Fruit fly (Drosophila melanogaster) whole organism, embryonic: ENCODE data around the gene CG10570.

Experiments
- BEAF-32 ChIP-seq: fragments of 200-800 bp; sonication (Bioruptor generic); optimal IDR thresholded peaks from 3 replicates; lab custom pipeline; 2017; ENCODE audit warnings: missing biosample characterization, missing genetic modification characterization, mild to moderate bottlenecking, moderate library complexity, missing genetic modification reagents
- Bdp1 ChIP-seq: fragments of 200-800 bp; sonication (Bioruptor generic); optimal IDR thresholded peaks from 3 replicates; lab custom pipeline; 2016; ENCODE audit warnings: missing biosample characterization, missing genetic modification characterization
- CG10209 ChIP-seq: fragments of 200-800 bp; sonication (Bioruptor generic); optimal IDR thresholded peaks from 3 replicates; lab custom pipeline; 2017; ENCODE audit warnings: missing biosample characterization, mild to moderate bottlenecking, missing genetic modification characterization, missing genetic modification reagents
- CG10654 ChIP-seq: fragments of 200-800 bp; sonication (Bioruptor generic); optimal IDR thresholded peaks from 2 replicates; lab custom pipeline; 2016; ENCODE audit warnings: missing biosample characterization, missing genetic modification characterization
- CG11247 ChIP-seq: fragments of 200-800 bp; sonication (Bioruptor generic); IDR thresholded peaks from 2 replicates; pipeline ENCODE4 v1.3.6; 2022; ENCODE audit warnings: missing biosample characterization, missing genetic modification characterization
- CG11456 ChIP-seq: fragments of 200-800 bp; sonication (Bioruptor generic); IDR thresholded peaks from 3 replicates; pipeline ENCODE4 v1.3.6; 2022; ENCODE audit warnings: missing biosample characterization, missing genetic modification characterization
- CG15011 ChIP-seq: fragments of 200-800 bp; sonication (Bioruptor generic); optimal IDR thresholded peaks from 3 replicates; lab custom pipeline; 2018; ENCODE audit warnings: missing biosample characterization, mild to moderate bottlenecking, missing genetic modification characterization
- CG15479 ChIP-seq: fragments of 200-800 bp; sonication (Bioruptor generic); optimal IDR thresholded peaks from 3 replicates; lab custom pipeline; 2019; ENCODE audit warnings: missing biosample characterization, mild to moderate bottlenecking, missing genetic modification characterization, moderate library complexity
- CG1602 ChIP-seq: fragments of 200-800 bp; sonication (Bioruptor generic); optimal IDR thresholded peaks from 3 replicates; lab custom pipeline; 2016; ENCODE audit warnings: missing biosample characterization, missing genetic modification characterization
- CG17359 ChIP-seq: fragments of 200-800 bp; sonication (Bioruptor generic); optimal IDR thresholded peaks from 3 replicates; lab custom pipeline; 2018; ENCODE audit warnings: missing biosample characterization, mild to moderate bottlenecking, missing genetic modification characterization, moderate library complexity
- CG17612 ChIP-seq: fragments of 200-800 bp; sonication (Bioruptor generic); IDR thresholded peaks from 2 replicates; pipeline ENCODE4 v1.3.6; 2022; ENCODE audit warnings: missing biosample characterization, missing genetic modification characterization
- CG17802 ChIP-seq: fragments of 200-800 bp; sonication (Bioruptor generic); optimal IDR thresholded peaks from 2 replicates; lab custom pipeline; 2018; ENCODE audit warnings: missing biosample characterization, mild to moderate bottlenecking, missing genetic modification characterization, moderate library complexity
- CG17829 ChIP-seq: fragments of 200-800 bp; optimal IDR thresholded peaks from 2 replicates; lab custom pipeline; 2019; ENCODE audit warnings: missing biosample characterization, mild to moderate bottlenecking, missing genetic modification characterization, moderate library complexity
- CG18599 ChIP-seq: fragments of 200-800 bp; sonication (Bioruptor generic); optimal IDR thresholded peaks from 3 replicates; lab custom pipeline; 2017; ENCODE audit warnings: missing biosample characterization, missing genetic modification characterization, mild to moderate bottlenecking, moderate library complexity, missing genetic modification reagents
- CG31388 ChIP-seq: fragments of 200-800 bp; sonication (Bioruptor generic); optimal IDR thresholded peaks from 2 replicates; lab custom pipeline; 2016; ENCODE audit warnings: missing biosample characterization, missing genetic modification characterization
- CG33213 ChIP-seq: fragments of 200-800 bp; sonication (Bioruptor generic); optimal IDR thresholded peaks from 3 replicates; lab custom pipeline; 2016; ENCODE audit warnings: missing biosample characterization, missing genetic modification characterization
- CG3407 ChIP-seq: fragments of 200-800 bp; sonication (Bioruptor generic); optimal IDR thresholded peaks from 2 replicates; lab custom pipeline; 2018; ENCODE audit warnings: missing biosample characterization, mild to moderate bottlenecking, missing genetic modification characterization
- CG34224 ChIP-seq: fragments of 200-800 bp; sonication (Bioruptor generic); IDR thresholded peaks from 3 replicates; pipeline ENCODE4 v1.3.6; 2022; ENCODE audit warnings: missing biosample characterization, missing genetic modification characterization; ENCODE audit not compliant: partially characterized antibody
- CG34422 ChIP-seq: fragments of 200-800 bp; sonication (Bioruptor generic); IDR thresholded peaks from 3 replicates; pipeline ENCODE4 v1.3.6; 2022; ENCODE audit warnings: missing biosample characterization, missing genetic modification characterization
- CG3847 ChIP-seq: fragments of 200-800 bp; sonication (Bioruptor generic); IDR thresholded peaks from 2 replicates; pipeline ENCODE4 v1.3.6; 2022; ENCODE audit warnings: missing biosample characterization, missing genetic modification characterization
- CG3995 ChIP-seq: fragments of 200-800 bp; sonication (Bioruptor generic); optimal IDR thresholded peaks from 3 replicates; lab custom pipeline; 2016; ENCODE audit warnings: missing biosample characterization, missing genetic modification characterization
- CG4360 ChIP-seq: fragments of 200-800 bp; sonication (Bioruptor generic); IDR thresholded peaks from 2 replicates; pipeline ENCODE4 v1.3.6; 2022; ENCODE audit warnings: missing biosample characterization, missing genetic modification characterization
- CG4707 ChIP-seq: fragments of 200-800 bp; sonication (Bioruptor generic); optimal IDR thresholded peaks from 2 replicates; lab custom pipeline; 2018; ENCODE audit warnings: missing biosample characterization, mild to moderate bottlenecking, missing genetic modification characterization, moderate library complexity
- CG5180 ChIP-seq: fragments of 200-800 bp; sonication (Bioruptor generic); optimal IDR thresholded peaks from 3 replicates; lab custom pipeline; 2017; ENCODE audit warnings: missing biosample characterization, missing genetic modification characterization, mild to moderate bottlenecking, moderate library complexity, missing genetic modification reagents
- CG9876 ChIP-seq: fragments of 200-800 bp; sonication (Bioruptor generic); optimal IDR thresholded peaks from 2 replicates; lab custom pipeline; 2016; ENCODE audit warnings: missing biosample characterization, missing genetic modification characterization
- CoRest ChIP-seq: fragments of 200-800 bp; sonication (Bioruptor generic); optimal IDR thresholded peaks from 3 replicates; lab custom pipeline; 2018; ENCODE audit warnings: missing biosample characterization, mild to moderate bottlenecking, missing genetic modification characterization, moderate library complexity
- Drgx ChIP-seq: fragments of 200-800 bp; sonication (Bioruptor generic); IDR thresholded peaks from 2 replicates; pipeline ENCODE4 v1.3.6; 2022; ENCODE audit warnings: missing biosample characterization, missing genetic modification characterization
- Ets97D ChIP-seq: fragments of 200-800 bp; sonication (Bioruptor generic); optimal IDR thresholded peaks from 3 replicates; lab custom pipeline; 2016; ENCODE audit warnings: missing biosample characterization, missing genetic modification characterization
- Myb ChIP-seq: fragments of 200-800 bp; sonication (Bioruptor generic); optimal IDR thresholded peaks from 2 replicates; lab custom pipeline; 2016; ENCODE audit warnings: missing biosample characterization, missing genetic modification characterization
- Nf-YC ChIP-seq: fragments of 200-800 bp; optimal IDR thresholded peaks from 3 replicates; lab custom pipeline; 2019; ENCODE audit warnings: missing biosample characterization, mild to moderate bottlenecking, missing genetic modification characterization, moderate library complexity
- Poxn ChIP-seq: fragments of 200-800 bp; sonication (Bioruptor generic); IDR thresholded peaks from 2 replicates; pipeline ENCODE4 v1.3.6; 2022; ENCODE audit warnings: missing biosample characterization, missing genetic modification characterization
- Ravus ChIP-seq: fragments of 200-800 bp; sonication (Bioruptor generic); IDR thresholded peaks from 2 replicates; pipeline ENCODE4 v1.3.6; 2022; ENCODE audit warnings: missing biosample characterization, missing genetic modification characterization
- Taf1 ChIP-seq: fragments of 200-800 bp; sonication (Bioruptor generic); IDR thresholded peaks from 2 replicates; pipeline ENCODE4 v1.3.6; 2022; ENCODE audit warnings: missing biosample characterization, missing genetic modification characterization
- amos ChIP-seq: fragments of 200-800 bp; sonication (Bioruptor generic); IDR thresholded peaks from 2 replicates; pipeline ENCODE4 v1.3.6; 2022; ENCODE audit warnings: missing biosample characterization, missing genetic modification characterization; ENCODE audit not compliant: partially characterized antibody
- ara ChIP-seq: fragments of 200-800 bp; sonication (Bioruptor generic); IDR thresholded peaks from 2 replicates; pipeline ENCODE4 v1.3.6; 2022; ENCODE audit warnings: missing biosample characterization, missing genetic modification characterization
- bab2 ChIP-seq: fragments of 200-800 bp; sonication (Bioruptor generic); optimal IDR thresholded peaks from 2 replicates; lab custom pipeline; 2016; ENCODE audit warnings: missing biosample characterization, missing genetic modification characterization
- eyg ChIP-seq: fragments of 200-800 bp; sonication (Bioruptor generic); optimal IDR thresholded peaks from 3 replicates; lab custom pipeline; 2016; ENCODE audit warnings: missing biosample characterization, missing genetic modification characterization
- ftz-f1 ChIP-seq: fragments of 200-800 bp; sonication (Bioruptor generic); optimal IDR thresholded peaks from 2 replicates; lab custom pipeline; 2016; ENCODE audit warnings: missing biosample characterization, missing genetic modification characterization
- gce ChIP-seq: fragments of 200-800 bp; sonication (Bioruptor generic); IDR thresholded peaks from 3 replicates; pipeline ENCODE4 v1.3.6; 2022; ENCODE audit warnings: missing biosample characterization, missing genetic modification characterization
- gt ChIP-seq: fragments of 200-800 bp; sonication (Bioruptor generic); IDR thresholded peaks from 2 replicates; pipeline ENCODE4 v1.3.6; 2022; ENCODE audit warnings: missing biosample characterization, missing genetic modification characterization
- hb ChIP-seq: fragments of 200-800 bp; sonication (Bioruptor generic); IDR thresholded peaks from 3 replicates; pipeline ENCODE4 v1.3.6; 2022; ENCODE audit warnings: missing biosample characterization, missing genetic modification characterization; ENCODE audit not compliant: partially characterized antibody
- ind ChIP-seq: fragments of 200-800 bp; sonication (Bioruptor generic); optimal IDR thresholded peaks from 3 replicates; lab custom pipeline; 2016; ENCODE audit warnings: missing biosample characterization, missing genetic modification characterization
- kah ChIP-seq: fragments of 200-800 bp; sonication (Bioruptor generic); optimal IDR thresholded peaks from 2 replicates; lab custom pipeline; 2018; ENCODE audit warnings: missing biosample characterization, mild to moderate bottlenecking, missing genetic modification characterization
- nerfin-1 ChIP-seq: fragments of 200-800 bp; sonication (Bioruptor generic); optimal IDR thresholded peaks from 3 replicates; lab custom pipeline; 2019; ENCODE audit warnings: missing biosample characterization, mild to moderate bottlenecking, missing genetic modification characterization, moderate library complexity
- nmo ChIP-seq: fragments of 200-800 bp; sonication (Bioruptor generic); optimal IDR thresholded peaks from 2 replicates; lab custom pipeline; 2018; ENCODE audit warnings: missing biosample characterization, mild to moderate bottlenecking, missing genetic modification characterization, moderate library complexity
- onecut ChIP-seq: fragments of 200-800 bp; sonication (Bioruptor generic); IDR thresholded peaks from 2 replicates; pipeline ENCODE4 v1.3.6; 2022; ENCODE audit warnings: missing biosample characterization, missing genetic modification characterization
- sisA ChIP-seq: fragments of 200-800 bp; sonication (Bioruptor generic); IDR thresholded peaks from 2 replicates; pipeline ENCODE4 v1.3.6; 2022; ENCODE audit warnings: missing biosample characterization, missing genetic modification characterization
- sug ChIP-seq: fragments of 200-800 bp; optimal IDR thresholded peaks from 2 replicates; lab custom pipeline; 2019; ENCODE audit warnings: missing biosample characterization, mild to moderate bottlenecking, missing genetic modification characterization, moderate library complexity
- wek ChIP-seq: fragments of 200-800 bp; sonication (Bioruptor generic); optimal IDR thresholded peaks from 3 replicates; lab custom pipeline; 2018; ENCODE audit warnings: missing biosample characterization, mild to moderate bottlenecking, missing genetic modification characterization, moderate library complexity

The CG10570 gene

dm6 chr2L:18839143-18839872, 28.3 kb upstream of the CG10570 start, which contains the start of gene CG10600 (continued):
- TF ChIP-seq CG17802 (peak; percentile 63), hb (GFP tag; lab: Robert Waterston, UW) (peak; percentile 67), wek (GFP tag; lab: Kevin White, UChicago) (peak; percentile 39), kah (GFP tag; lab: Kevin White, UChicago) (peak; percentile 16), CG33213 (peak; percentile 98), CG11456 (peak; percentile 92), Myb (GFP tag; lab: Kevin White, UChicago) (peak; percentile 85), Nf-YC (tag; lab: Kevin White, UChicago) (peak; percentile 59), Poxn (GFP tag; lab: Robert Waterston, UW) (no peak), ftz-f1 (GFP tag; lab: Kevin White, UChicago) (peak; percentile 69), CG18599 (peak; percentile 86), CG15479 (GFP tag; lab: Kevin White, UChicago) (no peak), CG17612 (GFP tag; lab: Robert Waterston, UW) (peak; percentile 43; the same call in 1 of the 2 replicates), CG4360 (GFP tag; lab: Robert Waterston, UW) (no peak), CG17829 (tag; lab: Kevin White, UChicago) (peak; percentile 80), bab2 (GFP tag; lab: Kevin White, UChicago) (peak; percentile 84), Bdp1 (GFP tag; lab: Kevin White, UChicago) (peak; percentile 84), sisA (peak; percentile 70), nerfin-1 (tag; lab: Kevin White, UChicago) (peak; percentile 64), CG10209 (peak; percentile 78), CG11247 (GFP tag; lab: Robert Waterston, UW) (peak; percentile 79), ind (peak; percentile 86), CG3995 (GFP tag; lab: Kevin White, UChicago) (peak; percentile 94), Ets97D (peak; percentile 94), CG34224 (GFP tag; lab: Robert Waterston, UW) (peak; percentile 88; the same call in 2 of the 3 replicates), CG17359 (tag; lab: Kevin White, UChicago) (peak; percentile 70), CG9876 (GFP tag; lab: Kevin White, UChicago) (peak; percentile 85), CG3407 (GFP tag; lab: Kevin White, UChicago) (peak; percentile 61), CoRest (peak; percentile 72), eyg (peak; percentile 80), CG31388 (GFP tag; lab: Kevin White, UChicago) (peak; percentile 36), nmo (GFP tag; lab: Kevin White, UChicago) (peak; percentile 62), CG10654 (GFP tag; lab: Kevin White, UChicago) (peak; percentile 75), CG1602 (GFP tag; lab: Kevin White, UChicago) (peak; percentile 75), gce (GFP tag; lab: Robert Waterston, UW) (peak; percentile 56; the same call in 1 of the 3 replicates), Ravus (GFP tag; lab: Robert Waterston, UW) (no peak), sug (tag; lab: Kevin White, UChicago) (peak; percentile 80), amos (GFP tag; lab: Robert Waterston, UW) (peak; percentile 92), onecut (GFP tag; lab: Robert Waterston, UW) (peak; percentile 91), Taf1 (GFP tag; lab: Robert Waterston, UW) (peak; percentile 52), CG15011 (GFP tag; lab: Kevin White, UChicago) (no peak), CG4707 (GFP tag; lab: Kevin White, UChicago) (peak; percentile 47), Drgx (GFP tag; lab: Robert Waterston, UW) (no peak), BEAF-32 (GFP tag; lab: Kevin White, UChicago) (peak; percentile 93), CG34422 (GFP tag; lab: Robert Waterston, UW) (peak; percentile 92), CG3847 (peak; percentile 93), ara (GFP tag; lab: Robert Waterston, UW) (peak; percentile 47), gt (peak; percentile 47; the same call in 1 of the 2 replicates), CG5180 (GFP tag; lab: Kevin White, UChicago) (peak; percentile 9)
